Fruit fly (Drosophila melanogaster) whole organism, prepupa: ENCODE results near the gene mei-P26.

ENCODE experiments used
- CG4318 ChIP-seq: fragments of 200-800 bp; sonication (Bioruptor generic); optimal IDR thresholded peaks from 3 replicates; lab custom pipeline; 2017; ENCODE audit warnings: missing biosample characterization, mild to moderate bottlenecking, missing genetic modification characterization
- CG7368 ChIP-seq: fragments of 200-800 bp; sonication (Bioruptor generic); optimal IDR thresholded peaks from 3 replicates; lab custom pipeline; 2016; ENCODE audit warnings: missing biosample characterization, missing genetic modification characterization
- Smox ChIP-seq: fragments of 200-800 bp; sonication (Bioruptor generic); optimal IDR thresholded peaks from 3 replicates; lab custom pipeline; 2016; ENCODE audit warnings: missing biosample characterization, missing genetic modification characterization
- cyc ChIP-seq: fragments of 200-800 bp; sonication (Bioruptor generic); optimal IDR thresholded peaks from 3 replicates; lab custom pipeline; 2016; ENCODE audit warnings: missing biosample characterization, missing genetic modification characterization
- topi ChIP-seq: fragments of 200-800 bp; sonication (Bioruptor generic); optimal IDR thresholded peaks from 3 replicates; lab custom pipeline; 2016; ENCODE audit warnings: missing biosample characterization, missing genetic modification characterization

dm6 chrX:9192429-9192828, 29.4 kb downstream of the mei-P26 start, which contains the start of gene CG12056:
- TF ChIP-seq Smox (no peak), CG7368 (GFP tag; lab: Kevin White, UChicago) (no peak), CG4318 (no peak), cyc (GFP tag; lab: Kevin White, UChicago) (no peak), topi (no peak)
